Fruit fly (Drosophila melanogaster): ENCODE data around the gene Irc.

dm6 chr3R:16974904-16975303 lies 27.8 kb upstream of the Irc start, which contains the start of gene VhaM9.7-d:
- TF ChIP-seq CG8478 (optimal IDR thresholded peaks at IDR 0.05) = no peak
- no peak for TF ChIP-seq CTCF (optimal IDR thresholded peaks at IDR 0.05)
